Worm (Caenorhabditis elegans): ENCODE results near the gene pqn-48.

Gene pqn-48

DNA sequence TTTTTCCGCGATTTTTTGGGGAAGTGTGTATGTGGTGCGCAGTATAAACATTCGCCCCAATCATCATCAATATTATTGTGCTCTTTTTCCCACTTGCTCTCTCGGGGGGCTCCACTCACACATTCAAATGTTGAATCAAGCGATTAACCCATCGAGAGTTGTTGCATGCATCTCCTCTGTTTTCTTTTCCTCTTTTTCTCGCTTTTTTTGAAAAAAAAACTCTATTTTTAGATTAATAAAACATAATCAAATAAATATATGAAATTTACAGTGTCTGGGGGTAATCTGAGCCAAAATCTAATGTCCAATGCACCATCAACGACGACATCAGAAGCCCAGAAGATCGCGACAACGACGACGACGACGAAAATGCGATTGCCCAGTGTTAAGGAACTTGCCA is 34.1 kb upstream of the pqn-48 start, which contains the start of gene ephx-1:
TSS of gene ephx-1 (plus strand) at position 301 of the 400 bp plus-strand sequence.
- TF ChIP-seq ces-1 (GFP tag; optimal IDR thresholded peaks at IDR 0.05) (no peak), sptf-1 (tag; optimal IDR thresholded peaks at IDR 0.05) (no peak), nhr-237 (tag; optimal IDR thresholded peaks at IDR 0.05) (no peak), nhr-2 (tag; optimal IDR thresholded peaks at IDR 0.05) (no peak), flh-1 (GFP tag; optimal IDR thresholded peaks at IDR 0.05) (no peak), ztf-11 (tag; optimal IDR thresholded peaks at IDR 0.05) (no peak), sem-2 (GFP tag; optimal IDR thresholded peaks at IDR 0.05) (no peak), nhr-28 (tag; optimal IDR thresholded peaks at IDR 0.05) (no peak), cnd-1 (tag; optimal IDR thresholded peaks at IDR 0.05) (no peak), mep-1 (tag; optimal IDR thresholded peaks at IDR 0.05) (no peak), drap-1 (GFP tag; optimal IDR thresholded peaks at IDR 0.05) (no peak), nhr-12 (tag; optimal IDR thresholded peaks at IDR 0.05) (no peak), unc-62 (GFP tag; optimal IDR thresholded peaks at IDR 0.05) (no peak), snpc-4 (tag; optimal IDR thresholded peaks at IDR 0.05) (no peak), lin-13 (tag; optimal IDR thresholded peaks at IDR 0.05) (no peak), pha-4 (tag; optimal IDR thresholded peaks at IDR 0.05) (no peak), lsy-2 (tag; optimal IDR thresholded peaks at IDR 0.05) (no peak), elt-3 (tag; optimal IDR thresholded peaks at IDR 0.05) (no peak), nhr-76 (tag; optimal IDR thresholded peaks at IDR 0.05) (no peak)

DNA sequence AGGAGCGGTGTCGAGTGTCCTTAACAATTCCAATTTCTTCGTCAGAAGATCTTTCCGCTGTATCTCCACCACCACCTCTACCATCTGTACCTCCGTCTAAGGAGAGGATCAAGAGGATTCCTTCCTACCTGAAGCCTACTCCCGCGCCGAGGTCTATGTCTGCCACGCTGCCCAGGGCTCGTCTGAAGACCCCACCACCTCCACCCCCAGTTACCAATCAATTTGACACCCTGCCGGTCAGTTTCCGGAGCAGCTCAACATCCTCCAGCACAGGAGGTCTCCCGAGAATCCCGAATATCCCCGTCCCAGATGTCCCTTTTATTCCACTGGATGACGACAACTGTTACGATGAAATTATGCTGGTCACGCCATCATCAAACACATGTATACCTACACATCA is 30.7 kb upstream of the pqn-48 start:
- TF ChIP-seq unc-39 (tag; optimal IDR thresholded peaks at IDR 0.05) (no peak), sptf-1 (tag; optimal IDR thresholded peaks at IDR 0.05) (no peak), nhr-2 (tag; optimal IDR thresholded peaks at IDR 0.05) (no peak), unc-62 (GFP tag; optimal IDR thresholded peaks at IDR 0.05) (no peak), nhr-76 (tag; optimal IDR thresholded peaks at IDR 0.05) (no peak), elt-1 (tag; optimal IDR thresholded peaks at IDR 0.05; ENCODE audit: borderline replicate concordance, insufficient read depth) (no peak), M03D4.4 (tag; optimal IDR thresholded peaks at IDR 0.05) (no peak), nhr-12 (tag; optimal IDR thresholded peaks at IDR 0.05) (no peak), ceh-83 (GFP tag; optimal IDR thresholded peaks at IDR 0.05) (no peak), lin-32 (GFP tag; optimal IDR thresholded peaks at IDR 0.05) (no peak), mab-5 (tag; optimal IDR thresholded peaks at IDR 0.05) (no peak), unc-120 (tag; optimal IDR thresholded peaks at IDR 0.05; ENCODE audit: poor library complexity, severe bottlenecking) (no peak), hlh-1 (tag; optimal IDR thresholded peaks at IDR 0.05) (no peak), snpc-4 (tag; optimal IDR thresholded peaks at IDR 0.05) (no peak), ztf-11 (tag; optimal IDR thresholded peaks at IDR 0.05) (no peak), pha-4 (tag; optimal IDR thresholded peaks at IDR 0.05) (no peak), flh-1 (GFP tag; optimal IDR thresholded peaks at IDR 0.05) (no peak)

DNA sequence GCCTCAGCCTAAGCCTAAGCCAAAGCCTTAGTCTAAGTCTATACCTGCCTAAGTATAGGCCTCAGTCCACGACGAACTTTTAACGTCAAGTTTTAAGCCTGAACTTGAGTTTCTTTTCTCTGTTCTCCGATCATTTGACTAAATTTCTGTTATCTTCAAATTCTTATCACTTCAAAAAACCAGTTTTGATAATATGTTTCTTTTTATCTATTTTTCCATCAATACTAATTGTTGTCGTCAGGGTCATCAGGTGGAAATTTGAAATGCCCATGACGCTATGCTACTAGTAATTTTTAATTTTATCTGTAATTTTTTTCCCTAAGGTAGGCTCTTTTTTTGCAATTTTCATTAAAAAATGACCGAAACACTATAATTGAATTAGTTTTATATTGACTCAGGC is 27.2 kb upstream of the pqn-48 start:
- TF ChIP-seq bed-3 (GFP tag; optimal IDR thresholded peaks at IDR 0.05) (no peak), unc-120 (tag; optimal IDR thresholded peaks at IDR 0.05; ENCODE audit: poor library complexity, severe bottlenecking) (no peak), elt-1 (tag; optimal IDR thresholded peaks at IDR 0.05; ENCODE audit: borderline replicate concordance, insufficient read depth) (no peak), ceh-39 (tag; optimal IDR thresholded peaks at IDR 0.05) (no peak), mep-1 (tag; optimal IDR thresholded peaks at IDR 0.05) (no peak)

DNA sequence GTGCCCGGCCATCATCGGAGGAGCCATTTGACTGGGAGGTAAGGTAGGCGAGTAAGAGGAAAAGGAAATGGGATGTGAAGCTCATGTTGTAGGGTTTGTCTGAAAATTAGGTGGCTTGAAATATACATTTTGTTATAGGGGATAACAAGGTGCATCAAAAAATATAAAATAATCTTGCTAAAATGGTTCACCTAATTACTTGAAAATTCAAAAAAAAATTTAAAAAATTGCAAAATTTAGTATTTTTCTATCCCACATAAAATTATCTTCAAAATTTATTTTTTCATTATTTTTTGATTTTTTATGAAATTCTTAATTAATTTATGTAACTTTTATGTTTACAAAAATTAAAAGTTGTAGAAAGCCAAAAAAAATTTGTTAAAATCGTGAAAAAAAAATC is 20.1 kb upstream of the pqn-48 start, which contains the start of gene K07D4.6:
TSS of gene K07D4.6 (minus strand) at position 101 of the 400 bp plus-strand sequence.
- TF ChIP-seq unc-39 (tag; optimal IDR thresholded peaks at IDR 0.05): no peak

DNA sequence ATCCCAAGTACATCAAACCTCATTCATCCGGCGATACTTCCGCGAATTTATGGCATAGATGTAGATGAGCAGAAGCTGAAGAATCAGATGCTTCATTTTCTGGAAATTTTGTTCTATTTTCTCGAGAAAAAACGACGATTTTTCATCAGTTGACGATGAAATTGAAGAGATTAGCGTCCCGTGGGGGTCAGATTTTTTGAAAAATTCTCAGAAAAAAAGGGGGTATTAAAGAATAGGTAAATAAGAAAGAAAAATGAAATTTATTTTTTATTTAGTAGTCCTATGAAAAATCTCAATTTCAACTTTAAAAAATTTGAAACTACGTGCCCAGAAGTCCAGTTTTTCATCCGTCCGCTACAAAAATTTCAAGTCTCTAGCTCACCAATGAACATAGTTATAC is 13.2 kb upstream of the pqn-48 start, which contains the start of gene K07D4.5:
TSS of gene K07D4.5 (minus strand) at position 101 of the 400 bp plus-strand sequence.
- TF ChIP-seq lin-32 (GFP tag; optimal IDR thresholded peaks at IDR 0.05): no peak
- no peak for TF ChIP-seq nhr-237 (tag; optimal IDR thresholded peaks at IDR 0.05)
- no peak for TF ChIP-seq sem-2 (GFP tag; optimal IDR thresholded peaks at IDR 0.05)
- no peak for TF ChIP-seq flh-1 (GFP tag; optimal IDR thresholded peaks at IDR 0.05)

DNA sequence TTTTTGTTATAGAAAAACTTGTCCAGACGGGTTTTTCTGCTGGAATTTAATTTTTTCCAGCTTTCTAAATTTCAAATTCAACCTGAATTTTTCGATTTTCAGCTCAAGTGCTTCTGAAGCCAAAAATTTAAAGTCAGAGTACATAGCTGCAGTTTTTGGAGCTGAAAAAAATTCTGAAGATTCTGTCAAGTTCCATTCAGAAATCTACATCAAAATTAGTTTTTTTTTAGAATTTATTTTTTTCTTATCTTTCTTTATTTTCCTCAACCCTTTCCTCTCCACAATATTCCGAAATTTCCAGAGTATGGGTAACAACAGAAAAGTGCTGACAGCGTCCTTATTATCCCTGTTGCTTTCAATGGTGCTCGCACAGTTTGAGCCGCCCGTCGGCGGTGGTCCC is 10.4 kb upstream of the pqn-48 start, which contains the start of gene K07D4.9:
TSS of gene K07D4.9 (plus strand) at position 301 of the 400 bp plus-strand sequence.
- no peak for TF ChIP-seq bed-3 (GFP tag; optimal IDR thresholded peaks at IDR 0.05)
- TF ChIP-seq ceh-39 (tag; optimal IDR thresholded peaks at IDR 0.05): no peak
- no peak for TF ChIP-seq mep-1 (tag; optimal IDR thresholded peaks at IDR 0.05)
- no peak for TF ChIP-seq unc-39 (tag; optimal IDR thresholded peaks at IDR 0.05)
- TF ChIP-seq nhr-12 (tag; optimal IDR thresholded peaks at IDR 0.05): no peak
- TF ChIP-seq lsy-2 (tag; optimal IDR thresholded peaks at IDR 0.05): no peak
- no peak for TF ChIP-seq blmp-1 (tag; optimal IDR thresholded peaks at IDR 0.05)
- TF ChIP-seq ceh-83 (GFP tag; optimal IDR thresholded peaks at IDR 0.05): no peak
